Fruit fly (Drosophila melanogaster) whole organism, prepupa: ENCODE measurements around the gene GstD8.
A peak's percentile ranks its signal among the peaks of the same experiment; 100 is the strongest.

Source experiments
- CG10631 ChIP-seq: fragments of 200-800 bp; sonication (Bioruptor generic); optimal IDR thresholded peaks from 2 replicates; lab custom pipeline; 2016; ENCODE audit warnings: missing biosample characterization, missing genetic modification characterization
- CG1621 ChIP-seq: fragments of 200-800 bp; sonication (Bioruptor generic); optimal IDR thresholded peaks from 3 replicates; lab custom pipeline; 2018; ENCODE audit warnings: missing biosample characterization, mild to moderate bottlenecking, missing genetic modification characterization
- CG3032 ChIP-seq: fragments of 200-800 bp; optimal IDR thresholded peaks from 2 replicates; lab custom pipeline; 2019; ENCODE audit warnings: missing biosample characterization, mild to moderate bottlenecking, missing genetic modification characterization, moderate library complexity
- CG31627 ChIP-seq: fragments of 200-800 bp; sonication (Bioruptor generic); optimal IDR thresholded peaks from 3 replicates; lab custom pipeline; 2016; ENCODE audit warnings: missing biosample characterization, missing genetic modification characterization
- CG3919 ChIP-seq: fragments of 200-800 bp; sonication (Bioruptor generic); optimal IDR thresholded peaks from 3 replicates; lab custom pipeline; 2016; ENCODE audit warnings: missing biosample characterization, missing genetic modification characterization
- CG6276 ChIP-seq: fragments of 200-800 bp; sonication (Bioruptor generic); optimal IDR thresholded peaks from 2 replicates; lab custom pipeline; 2017; ENCODE audit warnings: missing biosample characterization, mild to moderate bottlenecking, missing genetic modification characterization
- CG6792 ChIP-seq: fragments of 200-800 bp; sonication (Bioruptor generic); optimal IDR thresholded peaks from 3 replicates; lab custom pipeline; 2016; ENCODE audit warnings: missing biosample characterization, missing genetic modification characterization
- CG6854 ChIP-seq: fragments of 200-800 bp; sonication (Bioruptor generic); optimal IDR thresholded peaks from 2 replicates; lab custom pipeline; 2017; ENCODE audit warnings: missing biosample characterization, mild to moderate bottlenecking, missing genetic modification characterization
- CG7368 ChIP-seq: fragments of 200-800 bp; sonication (Bioruptor generic); optimal IDR thresholded peaks from 3 replicates; lab custom pipeline; 2016; ENCODE audit warnings: missing biosample characterization, missing genetic modification characterization
- CG8632 ChIP-seq: fragments of 200-800 bp; sonication (Bioruptor generic); optimal IDR thresholded peaks from 3 replicates; lab custom pipeline; 2016; ENCODE audit warnings: missing biosample characterization, missing genetic modification characterization
- Eip78C ChIP-seq: fragments of 200-800 bp; sonication (Bioruptor generic); peaks from one replicate; lab custom pipeline; 2016; ENCODE audit warnings: missing biosample characterization, missing genetic modification characterization
- Eip93F ChIP-seq: fragments of 200-800 bp; sonication (Bioruptor generic); optimal IDR thresholded peaks from 2 replicates; lab custom pipeline; 2016; ENCODE audit warnings: missing biosample characterization, mild to moderate bottlenecking, missing genetic modification characterization
- Gug ChIP-seq: fragments of 200-800 bp; sonication (Bioruptor generic); IDR thresholded peaks from 2 replicates; pipeline ENCODE4 v1.3.6; 2022; ENCODE audit warnings: missing biosample characterization, missing genetic modification characterization
- Hr38 ChIP-seq: sonication (Bioruptor generic); optimal IDR thresholded peaks from 2 replicates; lab custom pipeline; 2016; ENCODE audit warnings: missing biosample characterization, missing genetic modification characterization
- Hr4 ChIP-seq: fragments of 200-800 bp; sonication (Bioruptor generic); optimal IDR thresholded peaks from 3 replicates; lab custom pipeline; 2016; ENCODE audit warnings: missing biosample characterization, missing genetic modification characterization
- OdsH ChIP-seq: fragments of 200-800 bp; sonication (Bioruptor generic); optimal IDR thresholded peaks from 3 replicates; lab custom pipeline; 2016; ENCODE audit warnings: missing biosample characterization, missing genetic modification characterization
- Sox14 ChIP-seq: fragments of 200-800 bp; sonication (Bioruptor generic); optimal IDR thresholded peaks from 3 replicates; lab custom pipeline; 2016; ENCODE audit warnings: missing biosample characterization, missing genetic modification characterization
- achi ChIP-seq: fragments of 200-800 bp; sonication (Bioruptor generic); optimal IDR thresholded peaks from 3 replicates; lab custom pipeline; 2016; ENCODE audit warnings: missing biosample characterization, missing genetic modification characterization
- acj6 ChIP-seq: fragments of 200-800 bp; sonication (Bioruptor generic); optimal IDR thresholded peaks from 3 replicates; lab custom pipeline; 2016; ENCODE audit warnings: missing biosample characterization, missing genetic modification characterization
- cyc ChIP-seq: fragments of 200-800 bp; sonication (Bioruptor generic); optimal IDR thresholded peaks from 3 replicates; lab custom pipeline; 2016; ENCODE audit warnings: missing biosample characterization, missing genetic modification characterization
- eg ChIP-seq: fragments of 200-800 bp; sonication (Bioruptor generic); IDR thresholded peaks from 3 replicates; pipeline ENCODE4 v1.3.6; 2022; ENCODE audit warnings: missing biosample characterization, missing genetic modification characterization
- esn ChIP-seq: fragments of 200-800 bp; sonication (Bioruptor generic); optimal IDR thresholded peaks from 2 replicates; lab custom pipeline; 2016; ENCODE audit warnings: missing biosample characterization, mild to moderate bottlenecking, missing genetic modification characterization, moderate library complexity
- fd59A ChIP-seq: fragments of 200-800 bp; sonication (Bioruptor generic); optimal IDR thresholded peaks from 2 replicates; lab custom pipeline; 2017; ENCODE audit warnings: missing biosample characterization, mild to moderate bottlenecking, missing genetic modification characterization, missing genetic modification reagents
- fd85E ChIP-seq: fragments of 200-800 bp; sonication (Bioruptor generic); optimal IDR thresholded peaks from 3 replicates; lab custom pipeline; 2016; ENCODE audit warnings: missing biosample characterization, missing genetic modification characterization
- pdm3 ChIP-seq: fragments of 200-800 bp; sonication (Bioruptor generic); optimal IDR thresholded peaks from 3 replicates; lab custom pipeline; 2016; ENCODE audit warnings: missing biosample characterization, missing genetic modification characterization
- salr ChIP-seq, 2 experiments: fragments of 200-800 bp; sonication (Bioruptor generic); optimal IDR thresholded peaks; 3 replicates each; lab custom pipeline; 2016 to 2018; ENCODE audit warnings: missing biosample characterization in 2 of 2, missing genetic modification characterization in 2 of 2, mild to moderate bottlenecking in 1 of 2
- spab ChIP-seq: fragments of 200-800 bp; sonication (Bioruptor generic); optimal IDR thresholded peaks from 2 replicates; lab custom pipeline; 2017; ENCODE audit warnings: missing biosample characterization, mild to moderate bottlenecking, missing genetic modification characterization, missing genetic modification reagents
- ss ChIP-seq, 2 experiments: fragments of 200-800 bp; sonication (Bioruptor generic); optimal IDR thresholded peaks; 2 replicates in 1 of 2; 3 replicates in 1 of 2; lab custom pipeline; 2017 to 2018; ENCODE audit warnings: mild to moderate bottlenecking in 2 of 2, missing biosample characterization in 2 of 2, missing genetic modification characterization in 2 of 2, moderate library complexity in 1 of 2
- topi ChIP-seq: fragments of 200-800 bp; sonication (Bioruptor generic); optimal IDR thresholded peaks from 3 replicates; lab custom pipeline; 2016; ENCODE audit warnings: missing biosample characterization, missing genetic modification characterization
- vri ChIP-seq: fragments of 200-800 bp; sonication (Bioruptor generic); optimal IDR thresholded peaks from 3 replicates; lab custom pipeline; 2016; ENCODE audit warnings: missing biosample characterization, mild to moderate bottlenecking, missing genetic modification characterization

GstD8 gene

dm6 chr3R:12413274-12413958 is 33.6 kb downstream of the GstD8 start, which contains the start of the genes Dip-C and pps:
Gene Dip-C (minus strand): TSS chr3R:12413759.
Gene pps (plus strand): TSS chr3R:12413828.
- TF ChIP-seq Eip78C (GFP tag; lab: Kevin White, UChicago) (no peak), CG3032 (tag; lab: Kevin White, UChicago) (peak; percentile 10), salr (GFP tag; optimal IDR thresholded peaks at IDR 0.05; lab: Kevin White, UChicago) (no peak), CG6792 (GFP tag; lab: Kevin White, UChicago) (no peak), Gug (GFP tag; lab: Robert Waterston, UW) (no peak), CG6854 (GFP tag; lab: Kevin White, UChicago) (peak; percentile 51), eg (no peak), esn (GFP tag; lab: Kevin White, UChicago) (peak; percentile 32), fd85E (GFP tag; lab: Kevin White, UChicago) (no peak), Sox14 (peak; percentile 63), Hr38 (GFP tag; lab: Kevin White, UChicago) (no peak)

DNA sequence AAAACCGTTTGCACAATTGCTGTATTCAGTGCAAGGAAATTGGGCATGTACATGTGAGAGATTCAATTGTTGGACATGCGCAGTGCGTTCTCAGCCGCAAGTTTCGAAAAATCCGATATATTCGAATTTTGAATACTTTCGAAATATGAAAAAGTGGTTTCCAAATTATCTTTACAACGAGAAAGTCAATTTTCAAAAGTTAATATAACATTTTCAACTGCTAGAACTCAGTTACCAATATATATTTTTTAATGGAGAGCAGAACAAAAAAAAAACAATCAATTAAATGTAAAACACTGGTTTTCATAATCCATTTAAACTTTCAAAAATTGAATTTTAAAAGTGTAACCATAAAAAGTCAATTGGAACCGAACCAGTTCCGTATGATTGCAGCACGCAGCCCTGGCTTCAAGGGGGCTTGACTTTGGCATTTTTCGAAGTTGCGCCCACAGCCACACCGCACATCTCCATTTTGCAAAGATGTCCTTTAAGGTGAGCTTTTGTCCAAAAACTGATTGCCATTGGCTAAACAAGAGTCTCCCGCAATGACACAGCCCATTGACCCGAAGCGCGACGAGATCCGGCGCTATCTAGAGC is 42.7 kb downstream of the GstD8 start, which contains the start of the genes Scgbeta and CG17202:
Scgbeta (minus strand) TSS at position 51 of the 597 bp plus-strand sequence.
CG17202 (plus strand) TSS at position 390 of the 597 bp plus-strand sequence.
- TF ChIP-seq CG3919 (GFP tag; lab: Kevin White, UChicago) (no peak), esn (GFP tag; lab: Kevin White, UChicago) (peak; percentile 28)

dm6 chr3R:12423997-12424396 is 44.2 kb downstream of the GstD8 start:
- no peak for TF ChIP-seq eg
- TF ChIP-seq Hr4 (GFP tag; lab: Kevin White, UChicago): no peak
- TF ChIP-seq ss (GFP tag; optimal IDR thresholded peaks at IDR 0.05; lab: Kevin White, UChicago): no peak
- no peak for TF ChIP-seq cyc
- TF ChIP-seq CG8632 (GFP tag; lab: Kevin White, UChicago): no peak
- no peak for TF ChIP-seq OdsH (GFP tag; lab: Kevin White, UChicago)
- TF ChIP-seq Gug (GFP tag; lab: Robert Waterston, UW): no peak
- TF ChIP-seq CG1621: no peak
- TF ChIP-seq Eip93F (GFP tag; lab: Kevin White, UChicago): no peak
- no peak for TF ChIP-seq pdm3
- no peak for TF ChIP-seq CG7368 (GFP tag; lab: Kevin White, UChicago)
- no peak for TF ChIP-seq achi (GFP tag; lab: Kevin White, UChicago)
- TF ChIP-seq spab (GFP tag; lab: Kevin White, UChicago): no peak
- TF ChIP-seq CG10631: no peak
- TF ChIP-seq vri (GFP tag; lab: Kevin White, UChicago): no peak
- TF ChIP-seq fd59A: no peak
- no peak for TF ChIP-seq topi (GFP tag; lab: Kevin White, UChicago)
- no peak for TF ChIP-seq acj6 (GFP tag; lab: Kevin White, UChicago)

DNA sequence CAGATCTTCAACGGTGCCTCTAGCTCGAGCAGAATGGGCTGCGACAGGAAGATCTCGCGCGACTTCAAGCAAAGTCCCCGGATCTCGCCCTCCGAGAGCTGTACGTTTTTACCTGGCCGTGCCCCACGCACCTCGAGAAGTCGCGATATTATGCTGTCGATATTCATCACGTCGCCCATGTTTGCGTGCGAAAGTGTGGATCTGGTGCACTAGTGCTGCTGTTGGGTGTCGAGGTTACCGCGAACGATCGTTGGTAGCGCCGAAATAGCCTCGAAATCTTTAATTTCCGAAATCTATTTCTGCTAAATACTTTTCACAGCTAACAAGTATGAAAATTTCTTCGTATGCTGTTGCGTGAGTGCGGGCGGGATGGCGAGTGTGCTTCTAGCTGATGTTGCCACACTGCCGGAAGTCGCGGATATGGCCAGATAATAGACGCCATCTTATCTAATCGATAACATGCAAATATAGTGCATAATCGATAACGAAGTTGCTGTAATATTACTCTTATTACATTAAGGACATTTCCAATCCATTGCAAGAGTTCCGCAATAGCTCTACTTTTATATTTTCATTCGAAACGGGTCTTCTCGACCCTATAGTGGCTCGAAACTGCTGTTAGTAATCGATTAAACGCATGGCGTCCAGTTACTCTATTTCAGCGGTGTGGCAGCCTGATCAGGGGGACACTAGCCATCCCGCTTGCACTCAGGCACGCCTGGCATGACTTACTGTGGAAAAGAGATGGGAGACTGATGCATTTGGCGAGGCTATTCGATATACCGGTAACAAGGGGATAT is 45.9 kb downstream of the GstD8 start, which contains the start of gene Pp1-87B:
Pp1-87B (minus strand) TSS at position 408 of the 800 bp plus-strand sequence.
- TF ChIP-seq acj6 (GFP tag; lab: Kevin White, UChicago) (no peak), esn (GFP tag; lab: Kevin White, UChicago) (peak; percentile 17), Eip78C (GFP tag; lab: Kevin White, UChicago) (peak; percentile 69), CG1621 (peak; percentile 20), CG10631 (no peak), CG31627 (GFP tag; lab: Kevin White, UChicago) (peak; percentile 29), CG3919 (GFP tag; lab: Kevin White, UChicago) (no peak), CG3032 (tag; lab: Kevin White, UChicago) (peak; percentile 5), CG6276 (GFP tag; lab: Kevin White, UChicago) (no peak)
